Fruit fly (Drosophila melanogaster) whole organism, adult: ENCODE measurements around the gene BobA.

Experiments
- CG11617 ChIP-seq: fragments of 200-800 bp; sonication (Bioruptor generic); optimal IDR thresholded peaks from 2 replicates; lab custom pipeline; 2017; ENCODE audit warnings: mild to moderate bottlenecking, missing biosample characterization, missing genetic modification reagents, missing genetic modification characterization
- CG12768 ChIP-seq: fragments of 200-800 bp; sonication (Bioruptor generic); optimal IDR thresholded peaks from 2 replicates; lab custom pipeline; 2017; ENCODE audit warnings: missing biosample characterization, missing genetic modification characterization, mild to moderate bottlenecking, moderate library complexity, missing genetic modification reagents
- CG14711 ChIP-seq: fragments of 200-800 bp; sonication (Bioruptor generic); optimal IDR thresholded peaks from 2 replicates; lab custom pipeline; 2018; ENCODE audit warnings: missing biosample characterization, mild to moderate bottlenecking, missing genetic modification characterization, moderate library complexity
- CG1620 ChIP-seq: fragments of 200-800 bp; sonication (Bioruptor generic); optimal IDR thresholded peaks from 2 replicates; lab custom pipeline; 2016; ENCODE audit warnings: missing biosample characterization, missing genetic modification characterization
- CG33017 ChIP-seq: fragments of 200-800 bp; sonication (Bioruptor generic); optimal IDR thresholded peaks from 2 replicates; lab custom pipeline; 2018; ENCODE audit warnings: missing biosample characterization, mild to moderate bottlenecking, missing genetic modification characterization, moderate library complexity
- CG5204 ChIP-seq: fragments of 200-800 bp; sonication (Bioruptor generic); optimal IDR thresholded peaks from 2 replicates; lab custom pipeline; 2016; ENCODE audit warnings: missing biosample characterization, missing genetic modification characterization
- CG7045 ChIP-seq: fragments of 200-800 bp; sonication (Bioruptor generic); optimal IDR thresholded peaks from 2 replicates; lab custom pipeline; 2017; ENCODE audit warnings: missing biosample characterization, mild to moderate bottlenecking, missing genetic modification characterization
- CG7101 ChIP-seq: fragments of 200-800 bp; sonication (Bioruptor generic); optimal IDR thresholded peaks from 2 replicates; lab custom pipeline; 2018; ENCODE audit warnings: missing biosample characterization, mild to moderate bottlenecking, missing genetic modification characterization, moderate library complexity
- Clk ChIP-seq: fragments of 200-800 bp; sonication (Bioruptor generic); optimal IDR thresholded peaks from 2 replicates; lab custom pipeline; 2017; ENCODE audit warnings: missing biosample characterization, missing genetic modification characterization
- Crg-1 ChIP-seq: fragments of 200-800 bp; sonication (Bioruptor generic); optimal IDR thresholded peaks from 2 replicates; lab custom pipeline; 2016; ENCODE audit warnings: missing biosample characterization, missing genetic modification characterization
- Hr96 ChIP-seq: fragments of 200-800 bp; sonication (Bioruptor generic); optimal IDR thresholded peaks from 2 replicates; lab custom pipeline; 2016; ENCODE audit warnings: missing biosample characterization, missing genetic modification characterization
- Mnt ChIP-seq: fragments of 200-800 bp; sonication (Bioruptor generic); optimal IDR thresholded peaks from 2 replicates; lab custom pipeline; 2016; ENCODE audit warnings: missing biosample characterization, mild to moderate bottlenecking, missing genetic modification characterization
- bab1 ChIP-seq: fragments of 200-800 bp; sonication (Bioruptor generic); optimal IDR thresholded peaks from 3 replicates; lab custom pipeline; 2019; ENCODE audit warnings: missing biosample characterization, mild to moderate bottlenecking, missing genetic modification characterization, moderate library complexity
- cic ChIP-seq: fragments of 200-800 bp; sonication (Bioruptor generic); optimal IDR thresholded peaks from 2 replicates; lab custom pipeline; 2017; ENCODE audit warnings: missing biosample characterization, mild to moderate bottlenecking, missing genetic modification characterization, moderate library complexity
- cnc ChIP-seq, 2 experiments: fragments of >200 bp; optimal IDR thresholded peaks; 2 replicates each; lab custom pipeline; 2017
- kay ChIP-seq: fragments of 200-800 bp; sonication (Bioruptor generic); peaks from one replicate; lab custom pipeline; 2016; ENCODE audit warnings: missing biosample characterization, missing genetic modification characterization, borderline replicate concordance
- ovo ChIP-seq: fragments of 200-800 bp; sonication (Bioruptor generic); optimal IDR thresholded peaks from 2 replicates; lab custom pipeline; 2016; ENCODE audit warnings: missing biosample characterization, missing genetic modification characterization
- pad ChIP-seq: fragments of 200-800 bp; sonication (Bioruptor generic); optimal IDR thresholded peaks from 3 replicates; lab custom pipeline; 2017; ENCODE audit warnings: missing biosample characterization, missing genetic modification characterization, mild to moderate bottlenecking, moderate library complexity, missing genetic modification reagents
- tj ChIP-seq: fragments of 200-800 bp; sonication (Bioruptor generic); optimal IDR thresholded peaks from 3 replicates; lab custom pipeline; 2017; ENCODE audit warnings: missing biosample characterization, mild to moderate bottlenecking, missing genetic modification characterization, moderate library complexity
- toe ChIP-seq: fragments of 200-800 bp; sonication (Bioruptor generic); optimal IDR thresholded peaks from 2 replicates; lab custom pipeline; 2016; ENCODE audit warnings: missing biosample characterization, missing genetic modification characterization

Gene BobA

dm6 chr3L:14972625-14973250 lies 26.8 kb upstream of the BobA start, which contains the start of gene Brd:
Gene Brd (plus strand): TSS chr3L:14972667.
- no peak for TF ChIP-seq CG1620 (GFP tag; lab: Kevin White, UChicago)
- no peak for TF ChIP-seq Clk
- TF ChIP-seq bab1 (GFP tag; lab: Kevin White, UChicago): no peak
- TF ChIP-seq CG5204 (GFP tag; lab: Kevin White, UChicago): no peak
- no peak for TF ChIP-seq Mnt (GFP tag; lab: Kevin White, UChicago)
- TF ChIP-seq CG7045 (GFP tag; lab: Kevin White, UChicago): no peak
- TF ChIP-seq cic (GFP tag; lab: Kevin White, UChicago): no peak
- TF ChIP-seq CG33017 (tag; lab: Kevin White, UChicago): no peak
- no peak for TF ChIP-seq Hr96 (GFP tag; lab: Kevin White, UChicago)
- TF ChIP-seq cnc (optimal IDR thresholded peaks at IDR 0.05; lab: Kevin White, UChicago): no peak
- TF ChIP-seq CG11617 (GFP tag; lab: Kevin White, UChicago): no peak
- TF ChIP-seq tj (GFP tag; lab: Kevin White, UChicago): no peak
- TF ChIP-seq toe: no peak
- no peak for TF ChIP-seq CG7101 (tag; lab: Kevin White, UChicago)
- TF ChIP-seq CG14711 (tag; lab: Kevin White, UChicago): no peak
- no peak for TF ChIP-seq ovo (GFP tag; lab: Kevin White, UChicago)
- no peak for TF ChIP-seq kay (GFP tag; lab: Kevin White, UChicago)
- TF ChIP-seq CG12768 (GFP tag; lab: Kevin White, UChicago): no peak
- no peak for TF ChIP-seq pad (GFP tag; lab: Kevin White, UChicago)

- TF ChIP-seq cic (GFP tag; lab: Kevin White, UChicago) (no peak), toe (no peak), kay (GFP tag; lab: Kevin White, UChicago) (no peak)
Measured at dm6 chr3L:14971893-14972624, 26.1 kb upstream of the BobA start.

DNA sequence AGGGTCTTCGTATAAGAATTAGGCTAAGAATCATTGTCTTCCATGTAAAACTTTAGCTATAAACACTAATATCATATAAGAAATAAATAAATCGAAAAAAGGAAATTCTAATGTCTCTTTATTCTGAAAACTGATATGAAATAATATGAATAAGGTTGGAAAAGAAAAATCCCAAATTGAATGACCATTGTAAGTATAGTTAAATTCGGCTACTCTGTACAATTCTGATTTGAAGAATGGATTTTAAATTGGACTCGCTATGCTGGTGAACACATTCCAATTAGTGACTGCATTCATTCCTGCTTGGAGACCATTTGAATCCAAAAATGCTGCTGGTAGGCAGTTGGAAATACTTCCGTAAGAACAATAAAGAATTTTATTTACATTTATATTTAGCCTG lies 24.3 kb upstream of the BobA start:
- no peak for TF ChIP-seq CG5204 (GFP tag; lab: Kevin White, UChicago)
- no peak for TF ChIP-seq kay (GFP tag; lab: Kevin White, UChicago)

DNA sequence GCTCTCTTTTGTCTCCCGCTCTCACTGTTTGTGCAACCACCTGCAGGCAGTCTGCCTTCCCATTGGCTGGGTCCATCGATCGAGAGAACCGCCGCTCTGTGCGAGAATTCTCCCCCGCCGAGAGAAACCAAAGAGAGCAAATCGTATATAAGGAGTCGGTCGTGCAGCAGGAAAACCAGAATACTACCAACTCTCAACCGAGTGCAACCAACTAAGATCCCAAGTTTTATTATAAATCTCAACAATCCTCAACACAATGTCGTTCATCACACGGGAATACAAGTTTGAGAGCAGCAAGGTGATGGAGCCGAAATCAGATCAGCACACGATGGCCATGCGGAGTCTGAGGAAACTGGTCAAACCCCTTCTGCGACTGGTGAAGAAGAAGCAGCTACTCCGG lies 23.2 kb upstream of the BobA start, which contains the start of gene Tom:
Gene Tom (plus strand): TSS at position 174 of the 400 bp plus-strand sequence.
- TF ChIP-seq Crg-1 (GFP tag; lab: Kevin White, UChicago) (no peak), bab1 (GFP tag; lab: Kevin White, UChicago) (no peak), toe (no peak), cic (GFP tag; lab: Kevin White, UChicago) (no peak), kay (GFP tag; lab: Kevin White, UChicago) (no peak), CG14711 (tag; lab: Kevin White, UChicago) (no peak), CG5204 (GFP tag; lab: Kevin White, UChicago) (no peak), CG1620 (GFP tag; lab: Kevin White, UChicago) (no peak), CG11617 (GFP tag; lab: Kevin White, UChicago) (no peak)

dm6 chr3L:14968553-14968952 lies 22.6 kb upstream of the BobA start:
- TF ChIP-seq cnc (optimal IDR thresholded peaks at IDR 0.05; lab: Kevin White, UChicago): no peak
- no peak for TF ChIP-seq Clk
- TF ChIP-seq cic (GFP tag; lab: Kevin White, UChicago): no peak
- no peak for TF ChIP-seq Hr96 (GFP tag; lab: Kevin White, UChicago)
- TF ChIP-seq CG7045 (GFP tag; lab: Kevin White, UChicago): no peak
- TF ChIP-seq tj (GFP tag; lab: Kevin White, UChicago): no peak
- TF ChIP-seq CG11617 (GFP tag; lab: Kevin White, UChicago): no peak
- TF ChIP-seq bab1 (GFP tag; lab: Kevin White, UChicago): no peak
- no peak for TF ChIP-seq CG7101 (tag; lab: Kevin White, UChicago)
- TF ChIP-seq Mnt (GFP tag; lab: Kevin White, UChicago): no peak
- TF ChIP-seq CG5204 (GFP tag; lab: Kevin White, UChicago): no peak
- no peak for TF ChIP-seq kay (GFP tag; lab: Kevin White, UChicago)
- no peak for TF ChIP-seq CG14711 (tag; lab: Kevin White, UChicago)
- TF ChIP-seq pad (GFP tag; lab: Kevin White, UChicago): no peak
- TF ChIP-seq CG33017 (tag; lab: Kevin White, UChicago): no peak
- no peak for TF ChIP-seq Crg-1 (GFP tag; lab: Kevin White, UChicago)
- no peak for TF ChIP-seq ovo (GFP tag; lab: Kevin White, UChicago)
